Worm (Caenorhabditis elegans): Measurements from ENCODE around the gene clec-232.

clec-232 gene

ce11 chrV:15974836-15975235, 1.1 kb upstream of the clec-232 start, which contains the start of gene sru-22:
Gene sru-22, minus strand, starts transcription at chrV:15974936.
- no peak for TF ChIP-seq elt-3 (tag; optimal IDR thresholded peaks at IDR 0.05)
- TF ChIP-seq elt-1 (tag; optimal IDR thresholded peaks at IDR 0.05) = no peak
- TF ChIP-seq nhr-237 (tag; optimal IDR thresholded peaks at IDR 0.05) = no peak
- no peak for TF ChIP-seq mml-1 (tag; optimal IDR thresholded peaks at IDR 0.05)
- TF ChIP-seq lin-15B (tag; optimal IDR thresholded peaks at IDR 0.05) = no peak
- TF ChIP-seq unc-39 (tag; optimal IDR thresholded peaks at IDR 0.05) = no peak
- TF ChIP-seq ceh-82 (tag; optimal IDR thresholded peaks at IDR 0.05) = no peak
- TF ChIP-seq eor-1 (tag; optimal IDR thresholded peaks at IDR 0.05) = no peak
- no peak for TF ChIP-seq ztf-11 (tag; optimal IDR thresholded peaks at IDR 0.05)
- TF ChIP-seq nhr-67 (tag; optimal IDR thresholded peaks at IDR 0.05) = no peak
- TF ChIP-seq daf-12 (tag; optimal IDR thresholded peaks at IDR 0.05) = no peak
- TF ChIP-seq fkh-10 (GFP tag; optimal IDR thresholded peaks at IDR 0.05) = no peak
- no peak for TF ChIP-seq pha-4 (tag; optimal IDR thresholded peaks at IDR 0.05)
- no peak for TF ChIP-seq ceh-16 (tag; optimal IDR thresholded peaks at IDR 0.05)
- TF ChIP-seq ceh-28 (tag; optimal IDR thresholded peaks at IDR 0.05) = no peak
- TF ChIP-seq tbx-2 (tag; optimal IDR thresholded peaks at IDR 0.05) = no peak
- no peak for TF ChIP-seq R02D3.7 (tag; optimal IDR thresholded peaks at IDR 0.05)
- TF ChIP-seq nhr-12 (tag; optimal IDR thresholded peaks at IDR 0.05) = no peak
- TF ChIP-seq egl-5 (tag; optimal IDR thresholded peaks at IDR 0.05) = no peak
- TF ChIP-seq fos-1 (tag; optimal IDR thresholded peaks at IDR 0.05) = no peak

ce11 chrV:15978232-15978764, 2.4 kb downstream of the clec-232 start, which contains the start of gene oac-20:
Gene oac-20, plus strand, starts transcription at chrV:15978714.
- TF ChIP-seq pqm-1 (tag; optimal IDR thresholded peaks at IDR 0.05) (peak; percentile 76), elt-2 (tag; optimal IDR thresholded peaks at IDR 0.05) (peak; percentile 92), nhr-43 (tag; optimal IDR thresholded peaks at IDR 0.05; ENCODE audit: poor library complexity, severe bottlenecking) (no peak)

ce11 chrV:15982733-15983344, 6.9 kb downstream of the clec-232 start, which contains the start of the genes fbxa-99 and F36G9.13:
Gene fbxa-99, minus strand, starts transcription at chrV:15982854.
Gene F36G9.13, plus strand, starts transcription at chrV:15983294.
- TF ChIP-seq fos-1 (tag; optimal IDR thresholded peaks at IDR 0.05) = no peak
- no peak for TF ChIP-seq nhr-25 (tag; optimal IDR thresholded peaks at IDR 0.05)
- TF ChIP-seq elt-2 (tag; optimal IDR thresholded peaks at IDR 0.05) = peak; percentile 67
- no peak for TF ChIP-seq elt-1 (tag; optimal IDR thresholded peaks at IDR 0.05)
- TF ChIP-seq mml-1 (tag; optimal IDR thresholded peaks at IDR 0.05) = no peak
- TF ChIP-seq daf-12 (tag; optimal IDR thresholded peaks at IDR 0.05) = no peak
- TF ChIP-seq ZK546.5 (tag; optimal IDR thresholded peaks at IDR 0.05) = no peak
- no peak for TF ChIP-seq nhr-11 (tag; optimal IDR thresholded peaks at IDR 0.05)
- TF ChIP-seq ama-1 (optimal IDR thresholded peaks at IDR 0.05) = no peak
- TF ChIP-seq pqm-1 (tag; optimal IDR thresholded peaks at IDR 0.05) = peak; percentile 65
- no peak for TF ChIP-seq unc-62 (GFP tag; optimal IDR thresholded peaks at IDR 0.05)

DNA sequence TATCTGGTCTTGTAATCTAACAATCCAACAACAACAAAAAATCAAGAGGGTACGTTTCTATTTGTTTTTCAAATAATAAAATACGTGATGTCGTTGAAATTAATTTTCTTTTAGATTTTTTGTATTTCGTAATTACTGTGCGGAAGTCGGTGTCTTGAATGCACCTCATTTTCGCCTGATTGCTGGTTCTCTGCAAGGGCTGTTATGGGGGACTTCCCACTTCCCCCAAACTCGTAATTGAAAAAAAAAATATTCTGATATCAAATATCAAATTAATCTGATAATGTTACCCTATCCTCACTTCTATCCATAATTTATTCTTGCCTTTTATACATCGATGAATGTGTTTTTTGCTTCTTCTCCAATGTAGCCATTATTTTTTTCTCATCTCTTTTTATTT, 12.1 kb downstream of the clec-232 start, which contains the start of gene F36G9.15:
Gene F36G9.15 (minus strand): TSS at position 101 of the 400 bp plus-strand sequence.
- no peak for TF ChIP-seq ztf-4 (tag; optimal IDR thresholded peaks at IDR 0.05)
- no peak for TF ChIP-seq ZK546.5 (tag; optimal IDR thresholded peaks at IDR 0.05)
- no peak for TF ChIP-seq snpc-4 (tag; optimal IDR thresholded peaks at IDR 0.05)
- no peak for TF ChIP-seq nhr-28 (tag; optimal IDR thresholded peaks at IDR 0.05)
- TF ChIP-seq nhr-237 (tag; optimal IDR thresholded peaks at IDR 0.05) = no peak
- TF ChIP-seq jun-1 (tag; optimal IDR thresholded peaks at IDR 0.05) = no peak
- TF ChIP-seq unc-39 (tag; optimal IDR thresholded peaks at IDR 0.05) = no peak
- TF ChIP-seq lin-39 (tag; optimal IDR thresholded peaks at IDR 0.05) = no peak
- no peak for TF ChIP-seq fkh-2 (tag; optimal IDR thresholded peaks at IDR 0.05)
- no peak for TF ChIP-seq egl-5 (tag; optimal IDR thresholded peaks at IDR 0.05)
- no peak for TF ChIP-seq nhr-77 (tag; optimal IDR thresholded peaks at IDR 0.05)
- TF ChIP-seq nhr-43 (tag; optimal IDR thresholded peaks at IDR 0.05; ENCODE audit: poor library complexity, severe bottlenecking) = no peak
- no peak for TF ChIP-seq egl-27 (tag; optimal IDR thresholded peaks at IDR 0.05)
- TF ChIP-seq ztf-11 (tag; optimal IDR thresholded peaks at IDR 0.05) = no peak
- TF ChIP-seq mml-1 (tag; optimal IDR thresholded peaks at IDR 0.05) = no peak
- no peak for TF ChIP-seq nhr-11 (tag; optimal IDR thresholded peaks at IDR 0.05)
- no peak for TF ChIP-seq ceh-16 (tag; optimal IDR thresholded peaks at IDR 0.05)
